Worm (Caenorhabditis elegans): ENCODE measurements around the gene hmg-12.

hmg-12 gene

ce11 chrII:11948459-11948858 lies 32.1 kb downstream of the hmg-12 start, which contains the start of gene W03C9.8:
Gene W03C9.8 (plus strand): TSS chrII:11948759.
- no peak for TF ChIP-seq set-16 (GFP tag; IDR thresholded peaks at IDR 0.05)
- no peak for TF ChIP-seq mxl-3 (GFP tag; optimal IDR thresholded peaks at IDR 0.05)
- no peak for TF ChIP-seq F44E2.7 (GFP tag; IDR thresholded peaks at IDR 0.05)
- TF ChIP-seq sdz-12 (GFP tag; optimal IDR thresholded peaks at IDR 0.05) = no peak
- TF ChIP-seq lin-38 (GFP tag; IDR thresholded peaks at IDR 0.05) = no peak

- TF ChIP-seq R02D3.7 (tag; optimal IDR thresholded peaks at IDR 0.05) = no peak
Observed at ce11 chrII:11952963-11953362, 36.6 kb downstream of the hmg-12 start.

ce11 chrII:11954208-11954607 lies 37.9 kb downstream of the hmg-12 start, which contains the start of gene W03C9.6:
Gene W03C9.6 (plus strand): TSS chrII:11954508.
- TF ChIP-seq F37D6.2 (tag; optimal IDR thresholded peaks at IDR 0.05) (no peak), ctbp-1 (GFP tag; IDR thresholded peaks at IDR 0.05) (no peak), F10B5.3 (tag; optimal IDR thresholded peaks at IDR 0.05) (no peak), cey-2 (tag; optimal IDR thresholded peaks at IDR 0.05; ENCODE audit: borderline replicate concordance, insufficient read depth) (no peak), rbr-2 (tag; optimal IDR thresholded peaks at IDR 0.05) (no peak), lin-1 (GFP tag; IDR thresholded peaks at IDR 0.05) (no peak), lin-39 (tag; optimal IDR thresholded peaks at IDR 0.05) (no peak), zfp-2 (tag; optimal IDR thresholded peaks at IDR 0.05) (no peak), saeg-2 (GFP tag; IDR thresholded peaks at IDR 0.05) (no peak), T20F7.1 (GFP tag; optimal IDR thresholded peaks at IDR 0.05) (no peak), T26A8.4 (GFP tag; IDR thresholded peaks at IDR 0.05) (no peak), nhr-48 (tag; optimal IDR thresholded peaks at IDR 0.05) (no peak)

ce11 chrII:11954811-11955210 lies 38.5 kb downstream of the hmg-12 start:
- TF ChIP-seq madf-9 (GFP tag; conservative IDR thresholded peaks at IDR 0.05) (no peak), zip-11 (GFP tag; IDR thresholded peaks at IDR 0.05) (no peak), mes-2 (tag; optimal IDR thresholded peaks at IDR 0.05; ENCODE audit: poor library complexity, severe bottlenecking) (no peak), lin-39 (tag; optimal IDR thresholded peaks at IDR 0.05) (no peak), php-3 (GFP tag; IDR thresholded peaks at IDR 0.05) (no peak), ama-1 (optimal IDR thresholded peaks at IDR 0.05) (no peak), skn-1 (tag; optimal IDR thresholded peaks at IDR 0.05) (no peak), nhr-25 (tag; optimal IDR thresholded peaks at IDR 0.05; ENCODE audit: borderline replicate concordance, insufficient read depth) (no peak), nhr-42 (GFP tag; IDR thresholded peaks at IDR 0.05) (no peak), nhr-41 (GFP tag; IDR thresholded peaks at IDR 0.05) (no peak), F44E2.7 (GFP tag; IDR thresholded peaks at IDR 0.05) (no peak), ceh-44 (GFP tag; IDR thresholded peaks at IDR 0.05) (no peak), hif-1 (tag; optimal IDR thresholded peaks at IDR 0.05) (no peak), nhr-76 (tag; optimal IDR thresholded peaks at IDR 0.05) (no peak), pqm-1 (tag; optimal IDR thresholded peaks at IDR 0.05) (no peak), daf-16 (GFP tag; optimal IDR thresholded peaks at IDR 0.05) (no peak), daf-16 (tag; optimal IDR thresholded peaks at IDR 0.05) (no peak), arid-1 (GFP tag; conservative IDR thresholded peaks at IDR 0.05) (no peak), daf-8 (GFP tag; IDR thresholded peaks at IDR 0.05) (no peak), lin-15B (tag; optimal IDR thresholded peaks at IDR 0.05) (no peak), ctbp-1 (GFP tag; IDR thresholded peaks at IDR 0.05) (no peak)

Measured in whole organism, L4 larva.